Fruit fly (Drosophila melanogaster) whole organism, larva: ENCODE measurements around the gene CG15399.

Source experiments
- noc ChIP-seq: fragments of 200-800 bp; sonication (Bioruptor generic); optimal IDR thresholded peaks from 3 replicates; lab custom pipeline; 2019; ENCODE audit warnings: missing biosample characterization, mild to moderate bottlenecking, missing genetic modification characterization, moderate library complexity

The CG15399 gene

dm6 chr2L:2723100-2723499 is 48.5 kb downstream of the CG15399 start:
- TF ChIP-seq noc (tag; lab: Kevin White, UChicago), result no peak

dm6 chr2L:2721317-2721716 is 50.3 kb downstream of the CG15399 start:
- no peak for TF ChIP-seq noc (tag; lab: Kevin White, UChicago)
